Worm (Caenorhabditis elegans): ENCODE data around the gene Y25C1A.2.

Y25C1A.2 gene

DNA sequence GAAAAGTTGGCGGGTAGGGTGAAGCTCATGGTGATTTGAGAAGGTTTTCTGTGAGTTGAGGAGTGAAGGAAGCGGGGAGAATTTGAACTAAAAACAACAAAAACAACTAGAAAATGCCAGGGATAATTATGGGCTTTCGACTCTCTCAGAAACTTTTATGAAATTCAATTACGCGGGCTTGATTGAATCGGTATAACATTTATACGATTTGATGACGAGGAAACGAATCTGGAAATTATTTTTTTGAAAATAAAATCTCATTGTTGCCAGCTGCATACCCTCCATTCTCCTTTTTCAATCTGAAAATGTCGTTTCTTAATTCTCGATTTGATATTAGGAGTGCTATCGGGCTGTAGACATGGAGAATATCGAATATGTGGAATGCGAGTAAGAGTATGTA lies 21.1 kb upstream of the Y25C1A.2 start, which contains the start of gene srg-21:
Gene srg-21, minus strand, starts transcription at position 101 of the 400 bp plus-strand sequence.
- no peak for TF ChIP-seq ceh-43 (GFP tag; optimal IDR thresholded peaks at IDR 0.05)
- TF ChIP-seq snpc-4 (tag; optimal IDR thresholded peaks at IDR 0.05), result no peak

DNA sequence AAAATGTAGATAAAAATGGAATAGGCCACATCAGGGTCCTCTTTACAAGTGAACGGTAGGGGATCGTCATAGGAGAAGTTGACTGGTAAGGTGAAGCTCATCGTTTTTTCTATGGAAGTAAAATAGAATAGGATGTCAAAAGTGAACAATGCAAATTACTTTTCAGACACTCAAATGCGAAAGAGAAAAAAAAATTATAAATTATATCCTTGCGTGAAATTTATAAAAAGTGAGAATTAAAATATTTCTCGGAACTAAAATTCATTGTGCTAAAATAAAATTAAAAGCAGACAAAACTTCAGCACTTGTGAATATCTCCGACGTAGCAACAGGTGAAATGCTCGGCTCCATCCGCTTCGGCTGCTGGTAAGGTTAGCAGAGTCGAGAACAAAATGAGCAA lies 19.1 kb upstream of the Y25C1A.2 start, which contains the start of gene srg-22:
Gene srg-22, minus strand, starts transcription at position 101 of the 400 bp plus-strand sequence.
- no peak for TF ChIP-seq mls-2 (tag; optimal IDR thresholded peaks at IDR 0.05)
- no peak for TF ChIP-seq lin-13 (tag; optimal IDR thresholded peaks at IDR 0.05)
- no peak for TF ChIP-seq pha-4 (tag; optimal IDR thresholded peaks at IDR 0.05)
- no peak for TF ChIP-seq unc-120 (tag; optimal IDR thresholded peaks at IDR 0.05; ENCODE audit: poor library complexity, severe bottlenecking)
- no peak for TF ChIP-seq ham-2 (GFP tag; optimal IDR thresholded peaks at IDR 0.05)
- no peak for TF ChIP-seq ceh-83 (GFP tag; optimal IDR thresholded peaks at IDR 0.05)
- TF ChIP-seq ztf-11 (tag; optimal IDR thresholded peaks at IDR 0.05), result no peak
- no peak for TF ChIP-seq zip-8 (tag; optimal IDR thresholded peaks at IDR 0.05)
- TF ChIP-seq ceh-39 (tag; optimal IDR thresholded peaks at IDR 0.05), result no peak
- TF ChIP-seq flh-1 (GFP tag; optimal IDR thresholded peaks at IDR 0.05), result no peak
- no peak for TF ChIP-seq cnd-1 (tag; optimal IDR thresholded peaks at IDR 0.05)

DNA sequence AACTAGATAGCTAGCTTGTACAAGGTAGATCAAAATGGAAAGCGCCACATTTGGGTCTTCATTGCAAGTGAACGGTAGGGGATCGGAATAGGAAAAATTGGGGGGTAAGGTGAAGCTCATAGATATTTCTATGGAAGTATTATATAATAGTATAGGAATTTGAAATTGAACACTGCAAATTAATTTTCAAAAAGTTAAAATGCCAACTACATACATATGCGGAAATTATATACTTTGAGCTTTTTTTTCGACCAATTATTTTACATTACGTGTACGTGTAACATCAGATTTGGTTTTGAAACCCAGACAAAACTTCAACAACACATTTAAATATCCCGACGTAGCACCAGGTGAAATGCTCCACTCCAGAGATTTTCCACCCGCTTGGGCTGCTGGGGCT lies 16.4 kb upstream of the Y25C1A.2 start, which contains the start of gene srg-23:
Gene srg-23, minus strand, starts transcription at position 101 of the 400 bp plus-strand sequence.
- TF ChIP-seq hlh-1 (tag; optimal IDR thresholded peaks at IDR 0.05) (no peak), nhr-28 (tag; optimal IDR thresholded peaks at IDR 0.05) (no peak), flh-1 (GFP tag; optimal IDR thresholded peaks at IDR 0.05) (no peak), elt-3 (tag; optimal IDR thresholded peaks at IDR 0.05) (no peak), unc-39 (tag; optimal IDR thresholded peaks at IDR 0.05) (no peak), ham-2 (GFP tag; optimal IDR thresholded peaks at IDR 0.05) (no peak), snpc-4 (tag; optimal IDR thresholded peaks at IDR 0.05) (no peak), nhr-76 (tag; optimal IDR thresholded peaks at IDR 0.05) (no peak), lsy-2 (tag; optimal IDR thresholded peaks at IDR 0.05) (no peak), blmp-1 (tag; optimal IDR thresholded peaks at IDR 0.05) (no peak), M03D4.4 (tag; optimal IDR thresholded peaks at IDR 0.05) (no peak), mep-1 (tag; optimal IDR thresholded peaks at IDR 0.05) (no peak)

- no peak for TF ChIP-seq drap-1 (GFP tag; optimal IDR thresholded peaks at IDR 0.05)
- TF ChIP-seq blmp-1 (tag; optimal IDR thresholded peaks at IDR 0.05), result no peak
- TF ChIP-seq cnd-1 (tag; optimal IDR thresholded peaks at IDR 0.05), result no peak
- no peak for TF ChIP-seq tbx-8 (GFP tag; optimal IDR thresholded peaks at IDR 0.05)
- TF ChIP-seq nhr-237 (tag; optimal IDR thresholded peaks at IDR 0.05), result no peak
- no peak for TF ChIP-seq nhr-12 (tag; optimal IDR thresholded peaks at IDR 0.05)
- no peak for TF ChIP-seq ceh-39 (tag; optimal IDR thresholded peaks at IDR 0.05)
- TF ChIP-seq pha-4 (tag; optimal IDR thresholded peaks at IDR 0.05), result no peak
- no peak for TF ChIP-seq zip-8 (tag; optimal IDR thresholded peaks at IDR 0.05)
- TF ChIP-seq ceh-43 (GFP tag; optimal IDR thresholded peaks at IDR 0.05), result no peak
These were observed 15.6 kb upstream of the Y25C1A.2 start, which contains the start of gene Y25C1A.14 for ce11 chrII:3096857-3097256. Gene Y25C1A.14, minus strand, starts transcription at chrII:3096957.

ce11 chrII:3100546-3100945 lies 11.9 kb upstream of the Y25C1A.2 start, which contains the start of gene srg-24:
Gene srg-24, minus strand, starts transcription at chrII:3100646.
- no peak for TF ChIP-seq nhr-237 (tag; optimal IDR thresholded peaks at IDR 0.05)
- TF ChIP-seq unc-62 (GFP tag; optimal IDR thresholded peaks at IDR 0.05), result no peak
- no peak for TF ChIP-seq hlh-1 (tag; optimal IDR thresholded peaks at IDR 0.05)
- TF ChIP-seq lin-32 (GFP tag; optimal IDR thresholded peaks at IDR 0.05), result no peak
- TF ChIP-seq ceh-43 (GFP tag; optimal IDR thresholded peaks at IDR 0.05), result no peak
- TF ChIP-seq nhr-2 (tag; optimal IDR thresholded peaks at IDR 0.05), result no peak
- no peak for TF ChIP-seq bed-3 (GFP tag; optimal IDR thresholded peaks at IDR 0.05)
- TF ChIP-seq flh-1 (GFP tag; optimal IDR thresholded peaks at IDR 0.05), result no peak
- no peak for TF ChIP-seq ztf-11 (tag; optimal IDR thresholded peaks at IDR 0.05)
- no peak for TF ChIP-seq pha-4 (tag; optimal IDR thresholded peaks at IDR 0.05)
- no peak for TF ChIP-seq drap-1 (GFP tag; optimal IDR thresholded peaks at IDR 0.05)
- TF ChIP-seq cnd-1 (tag; optimal IDR thresholded peaks at IDR 0.05), result no peak
- no peak for TF ChIP-seq ham-2 (GFP tag; optimal IDR thresholded peaks at IDR 0.05)

- no peak for TF ChIP-seq nhr-76 (tag; optimal IDR thresholded peaks at IDR 0.05)
- no peak for TF ChIP-seq nhr-2 (tag; optimal IDR thresholded peaks at IDR 0.05)
- no peak for TF ChIP-seq ham-2 (GFP tag; optimal IDR thresholded peaks at IDR 0.05)
- no peak for TF ChIP-seq cnd-1 (tag; optimal IDR thresholded peaks at IDR 0.05)
- no peak for TF ChIP-seq lin-13 (tag; optimal IDR thresholded peaks at IDR 0.05)
- no peak for TF ChIP-seq ces-1 (GFP tag; optimal IDR thresholded peaks at IDR 0.05)
- no peak for TF ChIP-seq pha-4 (tag; optimal IDR thresholded peaks at IDR 0.05)
- no peak for TF ChIP-seq snpc-4 (tag; optimal IDR thresholded peaks at IDR 0.05)
- TF ChIP-seq lsy-2 (tag; optimal IDR thresholded peaks at IDR 0.05), result no peak
- TF ChIP-seq ceh-39 (tag; optimal IDR thresholded peaks at IDR 0.05), result no peak
- TF ChIP-seq bed-3 (GFP tag; optimal IDR thresholded peaks at IDR 0.05), result no peak
- no peak for TF ChIP-seq unc-120 (tag; optimal IDR thresholded peaks at IDR 0.05; ENCODE audit: poor library complexity, severe bottlenecking)
- TF ChIP-seq unc-39 (tag; optimal IDR thresholded peaks at IDR 0.05), result no peak
- TF ChIP-seq zip-8 (tag; optimal IDR thresholded peaks at IDR 0.05), result no peak
- no peak for TF ChIP-seq ztf-11 (tag; optimal IDR thresholded peaks at IDR 0.05)
These were observed 10.4 kb upstream of the Y25C1A.2 start, which contains the start of gene clec-121 for ce11 chrII:3102018-3102417. Gene clec-121, plus strand, starts transcription at chrII:3102318.

All from whole organism, mixed stage, embryonic.